Fruit fly (Drosophila melanogaster): ENCODE results near the gene Moe.
A peak's percentile ranks its signal among the peaks of the same experiment; 100 is the strongest.

DNA sequence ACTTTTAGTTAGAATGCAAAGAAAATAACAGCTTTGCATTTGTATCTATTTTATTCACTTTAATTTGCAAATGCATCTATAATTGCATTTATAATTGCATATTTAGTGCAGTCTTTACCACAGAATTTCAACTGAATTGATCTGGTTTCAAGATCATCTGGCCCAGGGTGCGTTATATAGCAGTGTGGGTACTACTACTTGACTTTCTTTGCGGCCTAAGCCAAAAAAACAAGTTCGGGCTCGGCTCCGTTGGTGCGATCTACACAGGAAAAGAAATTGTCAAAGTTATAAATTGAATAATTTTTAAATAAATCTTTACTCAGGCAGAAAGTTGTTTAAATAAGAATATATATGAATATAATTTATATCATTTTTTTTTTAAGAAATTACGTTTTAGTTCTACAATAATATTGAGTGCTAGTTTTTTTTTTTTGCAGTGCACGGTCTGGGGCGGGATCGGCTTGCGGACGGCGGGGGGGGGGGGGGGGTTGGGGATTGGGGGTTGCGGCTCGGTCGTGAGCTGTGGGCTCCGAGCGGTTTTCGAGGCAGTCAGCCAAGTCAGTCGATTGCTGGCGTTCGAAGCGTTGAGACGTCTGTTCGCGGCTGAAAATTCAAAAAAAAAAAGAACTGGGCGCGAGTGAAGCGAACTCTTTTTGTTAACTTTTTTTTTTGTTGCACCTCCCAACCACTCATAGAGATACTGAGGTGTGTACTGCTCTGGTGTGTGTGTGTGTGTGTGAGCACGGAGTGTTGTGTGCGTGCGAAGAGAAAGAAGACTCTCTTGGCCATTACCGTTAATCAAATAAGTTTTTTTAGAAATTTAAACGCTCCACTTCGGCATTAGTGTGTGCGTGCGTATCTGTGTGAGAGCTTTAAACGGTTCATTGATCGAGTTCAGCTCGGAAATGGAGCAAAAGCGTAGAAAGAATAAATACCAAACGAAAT is 34.3 kb downstream of the Moe start:
- TF ChIP-seq gl (tag; optimal IDR thresholded peaks at IDR 0.05) (peak; percentile 81), CG15710 (tag; optimal IDR thresholded peaks at IDR 0.05) (peak; percentile 87), CG9948 (tag; optimal IDR thresholded peaks at IDR 0.05) (peak; percentile 82), CG8159 (tag; optimal IDR thresholded peaks at IDR 0.05) (peak; percentile 87), CG10348 (GFP tag; IDR thresholded peaks at IDR 0.05) (no peak), CG12605 (GFP tag; IDR thresholded peaks at IDR 0.05) (peak; percentile 89), rn (GFP tag; IDR thresholded peaks at IDR 0.05) (peak; percentile 38), EcR (GFP tag; optimal IDR thresholded peaks at IDR 0.05) (peak; percentile 16), fd96Ca (GFP tag; IDR thresholded peaks at IDR 0.05) (peak; percentile 85), Pif1A (GFP tag; optimal IDR thresholded peaks at IDR 0.05) (peak; percentile 58), Snoo (tag; optimal IDR thresholded peaks at IDR 0.05) (peak; percentile 85), CG8301 (tag; optimal IDR thresholded peaks at IDR 0.05) (peak; percentile 73)
